Fruit fly (Drosophila melanogaster): Measurements from ENCODE around the gene Cpr31A.

The Cpr31A gene

DNA sequence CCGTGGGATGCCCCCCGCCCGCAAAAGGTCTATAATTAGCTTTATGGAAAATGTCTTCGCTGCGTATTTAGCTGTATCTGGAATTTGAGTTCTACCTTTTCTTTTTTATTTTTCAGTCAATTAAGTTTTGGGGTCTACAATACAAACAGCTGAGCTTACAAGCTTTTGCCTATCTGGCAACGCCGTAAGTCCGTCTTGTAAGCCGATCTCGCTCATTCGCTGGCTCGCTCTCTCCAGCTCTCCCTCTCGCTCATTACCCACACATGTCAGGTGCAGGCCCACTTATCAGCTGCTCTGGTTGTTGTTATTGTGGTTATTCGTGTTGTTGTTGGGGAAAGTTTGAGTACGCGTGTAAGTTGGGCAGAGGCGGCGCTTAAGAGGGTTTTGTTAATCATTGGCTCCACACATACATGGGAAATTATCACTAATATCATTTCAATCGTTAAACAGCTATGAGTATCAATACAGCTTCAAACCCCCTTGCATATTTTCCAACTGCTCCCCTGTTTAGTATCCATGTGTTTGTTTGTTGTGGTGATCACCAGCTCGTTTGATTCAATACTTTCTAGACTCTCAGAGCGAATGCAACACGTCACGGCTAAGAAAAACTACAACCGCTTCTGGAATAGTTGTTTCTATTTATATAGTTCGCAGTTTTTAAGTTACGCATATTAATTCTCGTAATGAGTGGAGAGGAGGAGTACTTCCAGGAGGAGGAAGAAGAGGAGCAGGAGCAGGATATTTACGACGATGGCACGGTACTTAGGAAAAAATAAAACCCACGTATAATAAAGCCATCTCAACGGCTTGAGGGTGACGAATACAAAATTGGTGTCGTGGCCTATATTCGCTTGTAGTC lies 44.0 kb upstream of the Cpr31A start (continued):
- peak; percentile 99 for TF ChIP-seq CG6854 (GFP tag; optimal IDR thresholded peaks at IDR 0.05)
- peak; percentile 99 for TF ChIP-seq CG6792 (GFP tag; optimal IDR thresholded peaks at IDR 0.05)
- TF ChIP-seq CG3919 (GFP tag; optimal IDR thresholded peaks at IDR 0.05): peak; percentile 100
- TF ChIP-seq svp (GFP tag): peak; percentile 100
- TF ChIP-seq vri (GFP tag; optimal IDR thresholded peaks at IDR 0.05): peak; percentile 99
- peak; percentile 98 for TF ChIP-seq CG9139 (GFP tag; optimal IDR thresholded peaks at IDR 0.05)
- peak; percentile 99 for TF ChIP-seq net (GFP tag; optimal IDR thresholded peaks at IDR 0.05)
- peak; percentile 98 for TF ChIP-seq CG6808 (GFP tag; optimal IDR thresholded peaks at IDR 0.05)
- peak; percentile 98 for TF ChIP-seq CG4318 (GFP tag; optimal IDR thresholded peaks at IDR 0.05)
- peak; percentile 99 for TF ChIP-seq eg (GFP tag; IDR thresholded peaks at IDR 0.05)
- TF ChIP-seq CG11902 (GFP tag; optimal IDR thresholded peaks at IDR 0.05): peak; percentile 99
- TF ChIP-seq salr (GFP tag; optimal IDR thresholded peaks at IDR 0.05): peak; percentile 97 to 99
- TF ChIP-seq Met (GFP tag; optimal IDR thresholded peaks at IDR 0.05): peak; percentile 99
- peak; percentile 92 for TF ChIP-seq fkh (GFP tag; optimal IDR thresholded peaks at IDR 0.05)
- peak; percentile 99 for TF ChIP-seq CG8632 (GFP tag; optimal IDR thresholded peaks at IDR 0.05)
- peak; percentile 99 for TF ChIP-seq CG32006 (GFP tag; optimal IDR thresholded peaks at IDR 0.05)

DNA sequence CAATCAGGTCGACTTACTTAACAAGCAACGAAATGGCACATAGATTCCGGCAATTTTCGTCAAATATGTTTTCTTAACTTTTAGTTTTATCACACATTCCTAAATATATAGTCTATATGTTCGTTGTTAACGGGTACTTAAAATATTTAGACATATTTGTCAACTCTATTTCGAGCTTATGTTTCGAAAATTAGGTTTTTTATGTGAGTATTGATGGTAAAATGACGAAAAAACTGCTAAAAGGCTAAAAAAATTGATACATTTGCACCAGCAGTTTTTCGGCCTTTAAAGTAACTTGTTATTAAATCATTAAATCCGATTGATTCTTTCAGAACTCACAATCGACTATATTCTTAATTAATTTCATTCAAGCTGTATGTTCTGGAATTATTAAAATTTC lies 36.6 kb upstream of the Cpr31A start, which contains the start of gene CG13131:
CG13131 (minus strand) TSS at position 101 of the 400 bp plus-strand sequence.
- no peak for TF ChIP-seq vri (GFP tag; optimal IDR thresholded peaks at IDR 0.05)

DNA sequence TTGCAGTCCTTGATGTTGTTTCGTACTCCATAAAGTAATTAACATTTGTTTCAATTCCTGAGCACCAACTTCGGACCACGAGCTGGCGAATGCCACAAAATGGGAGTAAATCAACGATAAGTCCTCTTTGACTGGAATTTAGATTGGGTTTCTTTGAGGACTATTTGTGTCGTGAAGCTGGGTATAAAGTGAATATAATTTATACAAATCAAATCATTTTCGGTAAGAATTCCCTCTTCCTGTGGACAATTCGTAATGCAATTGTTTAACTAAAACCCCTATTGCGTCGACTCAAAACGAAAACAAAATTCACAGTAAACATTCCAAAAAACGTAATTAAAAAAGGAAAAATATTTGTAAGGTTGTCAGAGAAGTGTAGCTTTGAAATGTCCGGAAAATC lies 27.6 kb upstream of the Cpr31A start, which contains the start of gene CG13127:
CG13127 (plus strand) TSS at position 301 of the 400 bp plus-strand sequence.
- TF ChIP-seq CG8319 (GFP tag; optimal IDR thresholded peaks at IDR 0.05) (no peak), dsx (GFP tag; optimal IDR thresholded peaks at IDR 0.05; ENCODE audit: poor library complexity, severe bottlenecking) (no peak), CG6854 (GFP tag; optimal IDR thresholded peaks at IDR 0.05) (no peak), dac (GFP tag; optimal IDR thresholded peaks at IDR 0.05) (no peak), Hr4 (GFP tag; optimal IDR thresholded peaks at IDR 0.05) (no peak), Eip78C (GFP tag) (no peak), pdm3 (GFP tag; optimal IDR thresholded peaks at IDR 0.05) (no peak), cyc (GFP tag; optimal IDR thresholded peaks at IDR 0.05) (no peak)

DNA sequence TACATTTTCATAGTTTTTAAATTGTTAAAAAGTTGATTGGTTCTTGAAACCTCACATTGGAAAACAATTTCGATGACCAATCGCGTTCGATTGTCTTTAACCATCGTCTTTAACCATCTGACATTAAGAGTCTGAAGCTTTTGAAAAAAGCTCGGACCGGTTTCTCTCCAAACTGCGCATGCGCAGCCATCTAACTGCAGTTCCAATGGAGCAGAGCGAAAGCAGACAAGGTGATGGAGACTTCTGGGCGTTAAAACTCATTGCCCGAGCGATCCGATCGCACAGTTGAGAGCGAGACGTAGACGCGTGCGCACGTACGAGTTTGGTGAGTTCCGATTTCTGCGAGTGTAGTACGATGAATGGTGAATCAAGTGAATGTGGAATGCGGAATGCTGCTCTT lies 21.6 kb upstream of the Cpr31A start, which contains the start of gene obst-B:
obst-B (plus strand) TSS at position 276 of the 400 bp plus-strand sequence.
- no peak for TF ChIP-seq CG16779 (tag; optimal IDR thresholded peaks at IDR 0.05)
- peak in 1 of 2 experiments; percentile 4 for TF ChIP-seq ss (GFP tag; optimal IDR thresholded peaks at IDR 0.05)
- 0 out of 2 replicates have a peak, but pooled peaks have one; percentile 21 for TF ChIP-seq CG15336 (GFP tag; IDR thresholded peaks at IDR 0.05)
- peak; percentile 21 for TF ChIP-seq net (GFP tag; optimal IDR thresholded peaks at IDR 0.05)
- TF ChIP-seq achi (GFP tag; optimal IDR thresholded peaks at IDR 0.05): no peak
- TF ChIP-seq CG1621 (tag; optimal IDR thresholded peaks at IDR 0.05): peak; percentile 2

DNA sequence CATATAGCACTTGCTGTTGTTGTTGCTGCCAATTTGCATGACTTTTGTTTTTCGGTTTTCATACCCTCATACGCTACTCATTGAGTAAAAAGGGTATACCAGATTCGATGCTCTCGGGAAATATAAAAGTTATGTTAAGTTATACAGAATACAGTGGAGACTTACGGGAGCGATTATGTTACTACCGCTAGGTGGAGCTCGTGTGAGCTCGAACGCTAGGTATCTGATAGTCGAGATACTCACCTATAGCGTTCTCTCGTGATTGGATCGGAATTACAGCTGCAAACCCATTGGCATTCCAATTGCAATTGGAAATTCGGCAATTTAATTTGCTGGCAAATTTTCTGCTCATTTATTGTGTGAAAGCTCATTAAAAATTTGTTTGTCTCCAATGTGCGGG lies 20.6 kb upstream of the Cpr31A start:
- TF ChIP-seq CG11294 (GFP tag; IDR thresholded peaks at IDR 0.05): peak; percentile 43; the same call in 1 of the 2 replicates
- TF ChIP-seq CG3032 (tag; optimal IDR thresholded peaks at IDR 0.05): no peak
- TF ChIP-seq eg (GFP tag; IDR thresholded peaks at IDR 0.05): peak; percentile 46; the same call in 2 of the 3 replicates
- TF ChIP-seq svp (GFP tag): peak; percentile 37
- TF ChIP-seq CG4318 (GFP tag; optimal IDR thresholded peaks at IDR 0.05): peak; percentile 12
- TF ChIP-seq CG10669 (GFP tag; optimal IDR thresholded peaks at IDR 0.05): peak; percentile 13
- TF ChIP-seq CG34406 (GFP tag; optimal IDR thresholded peaks at IDR 0.05): no peak
- no peak for TF ChIP-seq Smox (GFP tag; optimal IDR thresholded peaks at IDR 0.05)
- TF ChIP-seq Eip78C (GFP tag): no peak
- no peak for TF ChIP-seq CG8632 (GFP tag; optimal IDR thresholded peaks at IDR 0.05)
- peak; percentile 42; the same call in 1 of the 2 replicates for TF ChIP-seq CG15336 (GFP tag; IDR thresholded peaks at IDR 0.05)
- no peak for TF ChIP-seq Gug (GFP tag; IDR thresholded peaks at IDR 0.05)
- peak; percentile 7 for TF ChIP-seq net (GFP tag; optimal IDR thresholded peaks at IDR 0.05)
- no peak for TF ChIP-seq CG6792 (GFP tag; optimal IDR thresholded peaks at IDR 0.05)
- TF ChIP-seq pdm3 (GFP tag; optimal IDR thresholded peaks at IDR 0.05): peak; percentile 17
- TF ChIP-seq Hr4 (GFP tag; optimal IDR thresholded peaks at IDR 0.05): no peak
- peak; percentile 19 for TF ChIP-seq OdsH (GFP tag; optimal IDR thresholded peaks at IDR 0.05)
- peak; percentile 46 for TF ChIP-seq CG32006 (GFP tag; optimal IDR thresholded peaks at IDR 0.05)
- peak; percentile 12 for TF ChIP-seq Sox14 (GFP tag; optimal IDR thresholded peaks at IDR 0.05)

All from whole organism, prepupa.